In genomic region chr3R:5367512-5368169, dm6 we compare ENCODE assay signal across 2 fruit fly cellular contexts.
TF ChIP-seq lines count a peak whose summit lies in the region.

No protein-coding gene starts in this region.

TF ChIP-seq in whole organism, adult, 20 proteins besides CTCF, POLR2A, EP300 and RAD21 (continued from another document):
- peak; percentile 39 for TF ChIP-seq CG11617 (GFP tag; optimal IDR thresholded peaks at IDR 0.05; lab: Kevin White, UChicago)

TF ChIP-seq in whole organism, embryonic, 481 proteins besides CTCF, POLR2A, EP300 and RAD21 (continued from another document and continues in another):
- TF ChIP-seq wor (GFP tag; IDR thresholded peaks at IDR 0.05; lab: Robert Waterston, UW) (no peak), h (optimal IDR thresholded peaks at IDR 0.05; lab: Kevin White, UChicago) (no peak), CG12236 (GFP tag; optimal IDR thresholded peaks at IDR 0.05; lab: Kevin White, UChicago) (no peak), Sox100B (GFP tag; optimal IDR thresholded peaks at IDR 0.05; lab: Kevin White, UChicago) (no peak), CG14050 (GFP tag; IDR thresholded peaks at IDR 0.05; lab: Robert Waterston, UW) (no peak), CG33557 (GFP tag; optimal IDR thresholded peaks at IDR 0.05; lab: Kevin White, UChicago) (no peak), org-1 (GFP tag; optimal IDR thresholded peaks at IDR 0.05; lab: Kevin White, UChicago) (peak; percentile 29), mam (GFP tag; optimal IDR thresholded peaks at IDR 0.05; lab: Kevin White, UChicago) (no peak), CG10431 (GFP tag; optimal IDR thresholded peaks at IDR 0.05; lab: Kevin White, UChicago) (peak; percentile 8), zf30C (GFP tag; optimal IDR thresholded peaks at IDR 0.05; lab: Kevin White, UChicago) (peak; percentile 30), CG8924 (tag; optimal IDR thresholded peaks at IDR 0.05; lab: Kevin White, UChicago) (no peak), Fer2 (tag; optimal IDR thresholded peaks at IDR 0.05; lab: Kevin White, UChicago) (peak; percentile 39), CG1792 (GFP tag; optimal IDR thresholded peaks at IDR 0.05; lab: Kevin White, UChicago) (no peak), BEAF-32 (GFP tag; optimal IDR thresholded peaks at IDR 0.05; lab: Kevin White, UChicago) (no peak), chif (GFP tag; optimal IDR thresholded peaks at IDR 0.05; lab: Kevin White, UChicago) (no peak), tap (tag; optimal IDR thresholded peaks at IDR 0.05; lab: Kevin White, UChicago) (peak; percentile 31), Dad (GFP tag; optimal IDR thresholded peaks at IDR 0.05; lab: Kevin White, UChicago) (no peak), CG11456 (GFP tag; IDR thresholded peaks at IDR 0.05; lab: Robert Waterston, UW) (peak; percentile 51; the same call in 1 of the 3 replicates), CG34224 (GFP tag; IDR thresholded peaks at IDR 0.05; lab: Robert Waterston, UW; ENCODE audit: partially characterized antibody) (peak; percentile 37; the same call in 2 of the 3 replicates), rib (GFP tag; IDR thresholded peaks at IDR 0.05; lab: Robert Waterston, UW) (no peak), sna (GFP tag; IDR thresholded peaks at IDR 0.05; lab: Robert Waterston, UW; ENCODE audit: partially characterized antibody) (peak; percentile 28; the same call in 1 of the 2 replicates), Rfx (GFP tag; IDR thresholded peaks at IDR 0.05; lab: Robert Waterston, UW) (peak; percentile 66), HmgD (GFP tag; optimal IDR thresholded peaks at IDR 0.05; lab: Kevin White, UChicago) (no peak), bowl (GFP tag; IDR thresholded peaks at IDR 0.05; lab: Robert Waterston, UW) (no peak), en (GFP tag; optimal IDR thresholded peaks at IDR 0.05; lab: Kevin White, UChicago) (no peak), jigr1 (GFP tag; IDR thresholded peaks at IDR 0.05; lab: Robert Waterston, UW) (no peak), Fer1 (GFP tag; optimal IDR thresholded peaks at IDR 0.05; lab: Kevin White, UChicago) (peak; percentile 58), cg (GFP tag; optimal IDR thresholded peaks at IDR 0.05; lab: Kevin White, UChicago) (peak; percentile 91), crol (GFP tag; IDR thresholded peaks at IDR 0.05; lab: Robert Waterston, UW) (peak; percentile 98), sens-2 (GFP tag; IDR thresholded peaks at IDR 0.05; lab: Robert Waterston, UW) (no peak), CG7839 (tag; optimal IDR thresholded peaks at IDR 0.05; lab: Kevin White, UChicago) (no peak), Eip74EF (GFP tag; optimal IDR thresholded peaks at IDR 0.05; lab: Kevin White, UChicago) (no peak), HLH54F (GFP tag; optimal IDR thresholded peaks at IDR 0.05; lab: Kevin White, UChicago) (no peak), eyg (GFP tag; optimal IDR thresholded peaks at IDR 0.05; lab: Kevin White, UChicago) (no peak), insv (GFP tag; optimal IDR thresholded peaks at IDR 0.05; lab: Kevin White, UChicago) (peak; percentile 75 to 97), caup (GFP tag; optimal IDR thresholded peaks at IDR 0.05; lab: Kevin White, UChicago; ENCODE audit: severe bottlenecking) (peak; percentile 50), crc (GFP tag; optimal IDR thresholded peaks at IDR 0.05; lab: Kevin White, UChicago) (no peak), B-H1 (GFP tag; IDR thresholded peaks at IDR 0.05; lab: Robert Waterston, UW) (no peak; the same call in 2 of the 3 replicates), abd-A (tag; optimal IDR thresholded peaks at IDR 0.05; lab: Kevin White, UChicago) (peak; percentile 6), Ssrp (tag; optimal IDR thresholded peaks at IDR 0.05; lab: Kevin White, UChicago) (no peak), ab (GFP tag; optimal IDR thresholded peaks at IDR 0.05; lab: Kevin White, UChicago) (no peak), vnd (GFP tag; IDR thresholded peaks at IDR 0.05; lab: Robert Waterston, UW; ENCODE audit: partially characterized antibody) (no peak), CG15601 (tag; optimal IDR thresholded peaks at IDR 0.05; lab: Kevin White, UChicago) (no peak), CG11560 (tag; IDR thresholded peaks at IDR 0.05; lab: Robert Waterston, UW) (no peak), CG14965 (GFP tag; optimal IDR thresholded peaks at IDR 0.05; lab: Kevin White, UChicago; ENCODE audit: borderline replicate concordance) (no peak), Bgb (GFP tag; IDR thresholded peaks at IDR 0.05; lab: Robert Waterston, UW; ENCODE audit: partially characterized antibody) (peak; percentile 25; the same call in 1 of the 2 replicates), tio (GFP tag; optimal IDR thresholded peaks at IDR 0.05; lab: Kevin White, UChicago) (no peak), TFAM (GFP tag; optimal IDR thresholded peaks at IDR 0.05; lab: Kevin White, UChicago) (no peak), emc (GFP tag; optimal IDR thresholded peaks at IDR 0.05; lab: Kevin White, UChicago) (no peak), wek (GFP tag; optimal IDR thresholded peaks at IDR 0.05; lab: Kevin White, UChicago) (peak; percentile 65), Dp (GFP tag; optimal IDR thresholded peaks at IDR 0.05; lab: Kevin White, UChicago) (no peak), Trl (optimal IDR thresholded peaks at IDR 0.05; lab: Kevin White, UChicago) (no peak), Trl (GFP tag; optimal IDR thresholded peaks at IDR 0.05; lab: Kevin White, UChicago) (no peak), chn (GFP tag; optimal IDR thresholded peaks at IDR 0.05; lab: Kevin White, UChicago) (no peak), CG4282 (GFP tag; optimal IDR thresholded peaks at IDR 0.05; lab: Kevin White, UChicago) (no peak), CG14014 (GFP tag; IDR thresholded peaks at IDR 0.05; lab: Robert Waterston, UW) (peak; percentile 35; the same call in 1 of the 2 replicates), Camta (GFP tag; optimal IDR thresholded peaks at IDR 0.05; lab: Kevin White, UChicago) (no peak), zfh1 (GFP tag; IDR thresholded peaks at IDR 0.05; lab: Robert Waterston, UW) (no peak), CG31388 (GFP tag; optimal IDR thresholded peaks at IDR 0.05; lab: Kevin White, UChicago) (no peak), CG4404 (GFP tag; IDR thresholded peaks at IDR 0.05; lab: Robert Waterston, UW) (no peak), zfh2 (GFP tag; optimal IDR thresholded peaks at IDR 0.05; lab: Kevin White, UChicago) (no peak), ftz-f1 (GFP tag; optimal IDR thresholded peaks at IDR 0.05; lab: Kevin White, UChicago) (no peak), CG10462 (GFP tag; optimal IDR thresholded peaks at IDR 0.05; lab: Kevin White, UChicago) (no peak), HmgZ (tag; optimal IDR thresholded peaks at IDR 0.05; lab: Kevin White, UChicago) (peak; percentile 0), nau (GFP tag; optimal IDR thresholded peaks at IDR 0.05; lab: Kevin White, UChicago) (peak; percentile 20), Side (GFP tag; optimal IDR thresholded peaks at IDR 0.05; lab: Kevin White, UChicago) (no peak), H15 (GFP tag; IDR thresholded peaks at IDR 0.05; lab: Robert Waterston, UW) (no peak), vvl (GFP tag; IDR thresholded peaks at IDR 0.05; lab: Robert Waterston, UW) (peak; percentile 12; the same call in 1 of the 2 replicates), CG17802 (tag; optimal IDR thresholded peaks at IDR 0.05; lab: Kevin White, UChicago) (no peak), bbx (GFP tag; IDR thresholded peaks at IDR 0.05; lab: Robert Waterston, UW; ENCODE audit: partially characterized antibody) (peak; percentile 44; the same call in 1 of the 2 replicates), tup (GFP tag; optimal IDR thresholded peaks at IDR 0.05; lab: Kevin White, UChicago) (no peak), CoRest (tag; optimal IDR thresholded peaks at IDR 0.05; lab: Kevin White, UChicago) (no peak), fd64A (GFP tag; optimal IDR thresholded peaks at IDR 0.05; lab: Kevin White, UChicago) (no peak), pnt (GFP tag; optimal IDR thresholded peaks at IDR 0.05; lab: Kevin White, UChicago) (no peak), lbe (GFP tag; optimal IDR thresholded peaks at IDR 0.05; lab: Kevin White, UChicago) (no peak), CG1603 (tag; optimal IDR thresholded peaks at IDR 0.05; lab: Kevin White, UChicago) (peak; percentile 4), Hsf (GFP tag; optimal IDR thresholded peaks at IDR 0.05; lab: Kevin White, UChicago) (no peak), Awh (GFP tag; IDR thresholded peaks at IDR 0.05; lab: Robert Waterston, UW) (0 out of 2 replicates have a peak, but pooled peaks have one; percentile 28), Sin3A (optimal IDR thresholded peaks at IDR 0.05; lab: Kevin White, UChicago) (no peak), CG43689 (GFP tag; IDR thresholded peaks at IDR 0.05; lab: Robert Waterston, UW) (no peak), CG12104 (GFP tag; optimal IDR thresholded peaks at IDR 0.05; lab: Kevin White, UChicago) (no peak), CG3281 (GFP tag; optimal IDR thresholded peaks at IDR 0.05; lab: Kevin White, UChicago) (no peak), CG11093 (GFP tag; IDR thresholded peaks at IDR 0.05; lab: Robert Waterston, UW) (no peak), dmrt11E (tag; optimal IDR thresholded peaks at IDR 0.05; lab: Kevin White, UChicago) (no peak), Mad (GFP tag; optimal IDR thresholded peaks at IDR 0.05; lab: Kevin White, UChicago) (no peak), Hey (tag; optimal IDR thresholded peaks at IDR 0.05; lab: Kevin White, UChicago) (peak; percentile 55), CG5180 (GFP tag; optimal IDR thresholded peaks at IDR 0.05; lab: Kevin White, UChicago) (peak; percentile 0), Dip3 (GFP tag; optimal IDR thresholded peaks at IDR 0.05; lab: Kevin White, UChicago) (no peak), Usf (GFP tag; optimal IDR thresholded peaks at IDR 0.05; lab: Kevin White, UChicago) (no peak), BtbVII (GFP tag; optimal IDR thresholded peaks at IDR 0.05; lab: Kevin White, UChicago) (no peak), pros (GFP tag; optimal IDR thresholded peaks at IDR 0.05; lab: Kevin White, UChicago) (peak; percentile 83), nerfin-1 (tag; optimal IDR thresholded peaks at IDR 0.05; lab: Kevin White, UChicago) (peak; percentile 98), wdn (GFP tag; IDR thresholded peaks at IDR 0.05; lab: Robert Waterston, UW) (no peak), Drgx (GFP tag; IDR thresholded peaks at IDR 0.05; lab: Robert Waterston, UW) (peak; percentile 24; the same call in 1 of the 2 replicates), exex (tag; optimal IDR thresholded peaks at IDR 0.05; lab: Kevin White, UChicago) (peak; percentile 21), MBD-R2 (GFP tag; IDR thresholded peaks at IDR 0.05; lab: Robert Waterston, UW) (peak; percentile 13; the same call in 1 of the 2 replicates), jing (GFP tag; optimal IDR thresholded peaks at IDR 0.05; lab: Kevin White, UChicago) (no peak), al (GFP tag; IDR thresholded peaks at IDR 0.05; lab: Robert Waterston, UW) (no peak), CG9817 (tag; optimal IDR thresholded peaks at IDR 0.05; lab: Kevin White, UChicago) (peak; percentile 7), sisA (GFP tag; IDR thresholded peaks at IDR 0.05; lab: Robert Waterston, UW) (no peak), CkIIα-i1 (GFP tag; IDR thresholded peaks at IDR 0.05; lab: Robert Waterston, UW) (no peak), CG12769 (tag; optimal IDR thresholded peaks at IDR 0.05; lab: Kevin White, UChicago) (no peak), tll (GFP tag; optimal IDR thresholded peaks at IDR 0.05; lab: Kevin White, UChicago) (no peak), cato (GFP tag; optimal IDR thresholded peaks at IDR 0.05; lab: Kevin White, UChicago; ENCODE audit: borderline replicate concordance) (no peak), HHEX (GFP tag; optimal IDR thresholded peaks at IDR 0.05; lab: Kevin White, UChicago) (no peak), CG15011 (GFP tag; optimal IDR thresholded peaks at IDR 0.05; lab: Kevin White, UChicago) (no peak), sd (tag; optimal IDR thresholded peaks at IDR 0.05; lab: Kevin White, UChicago) (peak; percentile 53), gce (GFP tag; IDR thresholded peaks at IDR 0.05; lab: Robert Waterston, UW) (0 out of 3 replicates have a peak, but pooled peaks have one; percentile 33), Gsc (GFP tag; IDR thresholded peaks at IDR 0.05; lab: Robert Waterston, UW) (no peak), HLHmδ (GFP tag; optimal IDR thresholded peaks at IDR 0.05; lab: Kevin White, UChicago) (peak; percentile 86), Lhr (GFP tag; optimal IDR thresholded peaks at IDR 0.05; lab: Kevin White, UChicago) (no peak), CG7963 (GFP tag; IDR thresholded peaks at IDR 0.05; lab: Robert Waterston, UW; ENCODE audit: partially characterized antibody) (no peak), Six4 (GFP tag; optimal IDR thresholded peaks at IDR 0.05; lab: Kevin White, UChicago) (no peak), CG11247 (GFP tag; IDR thresholded peaks at IDR 0.05; lab: Robert Waterston, UW) (no peak), CG30020 (tag; optimal IDR thresholded peaks at IDR 0.05; lab: Kevin White, UChicago) (no peak), cas (GFP tag; IDR thresholded peaks at IDR 0.05; lab: Robert Waterston, UW) (0 out of 2 replicates have a peak, but pooled peaks have one; percentile 7), Hmx (GFP tag; optimal IDR thresholded peaks at IDR 0.05; lab: Kevin White, UChicago) (no peak), CG1602 (GFP tag; optimal IDR thresholded peaks at IDR 0.05; lab: Kevin White, UChicago) (no peak), CG17385 (GFP tag; optimal IDR thresholded peaks at IDR 0.05; lab: Kevin White, UChicago) (no peak), CG30431 (GFP tag; optimal IDR thresholded peaks at IDR 0.05; lab: Kevin White, UChicago) (no peak), CG2889 (GFP tag; IDR thresholded peaks at IDR 0.05; lab: Robert Waterston, UW) (no peak), CrebB (tag; optimal IDR thresholded peaks at IDR 0.05; lab: Kevin White, UChicago) (no peak), MESR4 (GFP tag; optimal IDR thresholded peaks at IDR 0.05; lab: Kevin White, UChicago) (no peak), unpg (GFP tag; optimal IDR thresholded peaks at IDR 0.05; lab: Kevin White, UChicago) (no peak), CG10321 (GFP tag; IDR thresholded peaks at IDR 0.05; lab: Robert Waterston, UW) (no peak), CG18262 (tag; optimal IDR thresholded peaks at IDR 0.05; lab: Kevin White, UChicago) (no peak), prd (optimal IDR thresholded peaks at IDR 0.05; lab: Kevin White, UChicago) (no peak), prd (GFP tag; IDR thresholded peaks at IDR 0.05; lab: Robert Waterston, UW) (no peak), pum (GFP tag; optimal IDR thresholded peaks at IDR 0.05; lab: Kevin White, UChicago) (no peak), Hr78 (GFP tag; optimal IDR thresholded peaks at IDR 0.05; lab: Kevin White, UChicago) (no peak), Fer3 (tag; optimal IDR thresholded peaks at IDR 0.05; lab: Kevin White, UChicago) (no peak), croc (GFP tag; conservative IDR thresholded peaks at IDR 0.05; lab: Robert Waterston, UW) (no peak), Dfd (GFP tag; optimal IDR thresholded peaks at IDR 0.05; lab: Kevin White, UChicago) (no peak)
